Fruit fly (Drosophila melanogaster) whole organism, embryonic: ENCODE data around the gene SsRbeta.

ENCODE experiments used
- Bdp1 ChIP-seq: fragments of 200-800 bp; sonication (Bioruptor generic); optimal IDR thresholded peaks from 3 replicates; lab custom pipeline; 2016; ENCODE audit warnings: missing biosample characterization, missing genetic modification characterization
- CG10267 ChIP-seq: fragments of 200-800 bp; sonication (Bioruptor generic); optimal IDR thresholded peaks from 2 replicates; lab custom pipeline; 2018; ENCODE audit warnings: missing biosample characterization, mild to moderate bottlenecking, missing genetic modification characterization, moderate library complexity
- CG1233 ChIP-seq: fragments of 200-800 bp; sonication (Bioruptor generic); optimal IDR thresholded peaks from 4 replicates; lab custom pipeline; 2018; ENCODE audit warnings: missing biosample characterization, mild to moderate bottlenecking, missing genetic modification characterization
- CG13287 ChIP-seq: fragments of 200-800 bp; sonication (Bioruptor generic); IDR thresholded peaks from 2 replicates; pipeline ENCODE4 v1.3.6; 2022; ENCODE audit warnings: missing biosample characterization, missing genetic modification characterization; ENCODE audit not compliant: partially characterized antibody
- CG13424 ChIP-seq: fragments of 200-800 bp; sonication (Bioruptor generic); optimal IDR thresholded peaks from 2 replicates; lab custom pipeline; 2019; ENCODE audit warnings: missing biosample characterization, mild to moderate bottlenecking, missing genetic modification characterization, moderate library complexity
- CG15514 ChIP-seq: fragments of 200-800 bp; sonication (Bioruptor generic); optimal IDR thresholded peaks from 3 replicates; lab custom pipeline; 2017; ENCODE audit warnings: missing biosample characterization, missing genetic modification characterization, mild to moderate bottlenecking, moderate library complexity, missing genetic modification reagents
- CG17361 ChIP-seq: fragments of 200-800 bp; sonication (Bioruptor generic); IDR thresholded peaks from 3 replicates; pipeline ENCODE4 v1.3.6; 2022; ENCODE audit warnings: missing biosample characterization, missing genetic modification characterization
- CG2116 ChIP-seq: fragments of 200-800 bp; sonication (Bioruptor generic); optimal IDR thresholded peaks from 3 replicates; lab custom pipeline; 2018; ENCODE audit warnings: missing biosample characterization, mild to moderate bottlenecking, missing genetic modification characterization
- CG2202 ChIP-seq: fragments of 200-800 bp; sonication (Bioruptor generic); optimal IDR thresholded peaks from 2 replicates; lab custom pipeline; 2018; ENCODE audit warnings: missing biosample characterization, mild to moderate bottlenecking, missing genetic modification characterization
- CG30403 ChIP-seq: fragments of 200-800 bp; sonication (Bioruptor generic); optimal IDR thresholded peaks from 3 replicates; lab custom pipeline; 2016; ENCODE audit warnings: missing biosample characterization, missing genetic modification characterization
- CG30431 ChIP-seq: fragments of 200-800 bp; sonication (Bioruptor generic); optimal IDR thresholded peaks from 2 replicates; lab custom pipeline; 2017; ENCODE audit warnings: missing biosample characterization, missing genetic modification characterization
- CG3281 ChIP-seq: fragments of 200-800 bp; sonication (Bioruptor generic); optimal IDR thresholded peaks from 3 replicates; lab custom pipeline; 2017; ENCODE audit warnings: missing biosample characterization, mild to moderate bottlenecking, missing genetic modification characterization
- CG33557 ChIP-seq: fragments of 200-800 bp; sonication (Bioruptor generic); optimal IDR thresholded peaks from 2 replicates; lab custom pipeline; 2019; ENCODE audit warnings: missing biosample characterization, mild to moderate bottlenecking, missing genetic modification characterization, moderate library complexity
- CG3407 ChIP-seq: fragments of 200-800 bp; sonication (Bioruptor generic); optimal IDR thresholded peaks from 2 replicates; lab custom pipeline; 2018; ENCODE audit warnings: missing biosample characterization, mild to moderate bottlenecking, missing genetic modification characterization
- CG43689 ChIP-seq: fragments of 200-800 bp; sonication (Bioruptor generic); IDR thresholded peaks from 2 replicates; pipeline ENCODE4 v1.3.6; 2022; ENCODE audit warnings: missing biosample characterization, missing genetic modification characterization
- CG6254 ChIP-seq: fragments of 200-800 bp; sonication (Bioruptor generic); optimal IDR thresholded peaks from 3 replicates; lab custom pipeline; 2017; ENCODE audit warnings: mild to moderate bottlenecking, missing biosample characterization, missing genetic modification reagents, missing genetic modification characterization
- CG6765 ChIP-seq: fragments of 200-800 bp; sonication (Bioruptor generic); optimal IDR thresholded peaks from 3 replicates; lab custom pipeline; 2017; ENCODE audit warnings: missing biosample characterization, mild to moderate bottlenecking, missing genetic modification characterization
- CG6791 ChIP-seq: fragments of 200-800 bp; sonication (Bioruptor generic); IDR thresholded peaks from 3 replicates; pipeline ENCODE4 v1.3.6; 2022; ENCODE audit warnings: missing biosample characterization, missing genetic modification characterization; ENCODE audit not compliant: partially characterized antibody
- CG9215 ChIP-seq: fragments of 200-800 bp; sonication (Bioruptor generic); IDR thresholded peaks from 2 replicates; pipeline ENCODE4 v1.3.6; 2022; ENCODE audit warnings: missing biosample characterization, missing genetic modification characterization
- CG9437 ChIP-seq: fragments of 200-800 bp; sonication (Bioruptor generic); optimal IDR thresholded peaks from 2 replicates; lab custom pipeline; 2018; ENCODE audit warnings: missing biosample characterization, mild to moderate bottlenecking, missing genetic modification characterization
- D19A ChIP-seq: fragments of 200-800 bp; optimal IDR thresholded peaks from 3 replicates; lab custom pipeline; 2019; ENCODE audit warnings: missing biosample characterization, mild to moderate bottlenecking, missing genetic modification characterization, moderate library complexity
- Dad ChIP-seq: fragments of 200-800 bp; sonication (Bioruptor generic); optimal IDR thresholded peaks from 3 replicates; lab custom pipeline; 2016; ENCODE audit warnings: missing biosample characterization, missing genetic modification characterization
- E2f2 ChIP-seq: fragments of 200-800 bp; sonication (Bioruptor generic); IDR thresholded peaks from 2 replicates; pipeline ENCODE4 v1.3.6; 2022; ENCODE audit warnings: missing biosample characterization, missing genetic modification characterization
- Hand ChIP-seq: fragments of 200-800 bp; sonication (Bioruptor generic); optimal IDR thresholded peaks from 2 replicates; lab custom pipeline; 2017; ENCODE audit warnings: mild to moderate bottlenecking, missing biosample characterization, missing genetic modification reagents, missing genetic modification characterization
- Jarid2 ChIP-seq: fragments of 200-800 bp; sonication (Bioruptor generic); optimal IDR thresholded peaks from 3 replicates; lab custom pipeline; 2017; ENCODE audit warnings: mild to moderate bottlenecking, missing biosample characterization, missing genetic modification reagents, missing genetic modification characterization
- Lpt ChIP-seq: fragments of >200 bp; optimal IDR thresholded peaks from 2 replicates; lab custom pipeline; 2018; ENCODE audit warnings: missing biosample characterization, missing genetic modification characterization
- Med ChIP-seq: fragments of 200-800 bp; sonication (Bioruptor generic); peaks from one replicate; lab custom pipeline; 2016; ENCODE audit warnings: missing biosample characterization, missing genetic modification characterization, mild to moderate bottlenecking, inconsistent platforms, moderate library complexity
- Neu2 ChIP-seq: fragments of 200-800 bp; sonication (Bioruptor generic); optimal IDR thresholded peaks from 3 replicates; lab custom pipeline; 2016; ENCODE audit warnings: missing biosample characterization, missing genetic modification characterization, borderline replicate concordance
- Sin3A ChIP-seq: fragments of >200 bp; optimal IDR thresholded peaks from 2 replicates; lab custom pipeline; 2018
- Taf1 ChIP-seq: fragments of 200-800 bp; sonication (Bioruptor generic); IDR thresholded peaks from 2 replicates; pipeline ENCODE4 v1.3.6; 2022; ENCODE audit warnings: missing biosample characterization, missing genetic modification characterization
- Trl ChIP-seq, 3 experiments: fragments of >200 bp in 2 of 3; fragments of 200-800 bp in 1 of 3; sonication (Bioruptor generic) in 1 of 3; optimal IDR thresholded peaks; 2 replicates in 1 of 3; 3 replicates in 2 of 3; lab custom pipeline; 2016 to 2017; ENCODE audit warnings: missing biosample characterization in 1 of 3, missing genetic modification characterization in 1 of 3
- ab ChIP-seq: fragments of 200-800 bp; sonication (Bioruptor generic); optimal IDR thresholded peaks from 2 replicates; lab custom pipeline; 2016; ENCODE audit warnings: missing biosample characterization, missing genetic modification characterization
- br ChIP-seq: fragments of >200 bp; optimal IDR thresholded peaks from 2 replicates; lab custom pipeline; 2017
- bsh ChIP-seq, 2 experiments: fragments of 200-800 bp; sonication (Bioruptor generic); optimal IDR thresholded peaks; 2 replicates each; lab custom pipeline; 2017 to 2018; ENCODE audit warnings: mild to moderate bottlenecking in 2 of 2, missing biosample characterization in 2 of 2, missing genetic modification characterization in 2 of 2, moderate library complexity in 1 of 2
- ci ChIP-seq: fragments of 200-800 bp; sonication (Bioruptor generic); IDR thresholded peaks from 3 replicates; pipeline ENCODE4 v1.3.6; 2022; ENCODE audit warnings: missing biosample characterization, missing genetic modification characterization
- en ChIP-seq: fragments of 200-800 bp; sonication (Bioruptor generic); optimal IDR thresholded peaks from 2 replicates; lab custom pipeline; 2016; ENCODE audit warnings: missing biosample characterization, missing genetic modification characterization
- esg ChIP-seq: fragments of 200-800 bp; sonication (Bioruptor generic); conservative IDR thresholded peaks from 2 replicates; pipeline ENCODE4 v1.3.6; 2022; ENCODE audit warnings: missing biosample characterization, missing genetic modification characterization
- eyg ChIP-seq: fragments of 200-800 bp; sonication (Bioruptor generic); optimal IDR thresholded peaks from 3 replicates; lab custom pipeline; 2016; ENCODE audit warnings: missing biosample characterization, missing genetic modification characterization
- fd102C ChIP-seq: fragments of 200-800 bp; sonication (Bioruptor generic); optimal IDR thresholded peaks from 2 replicates; lab custom pipeline; 2018; ENCODE audit warnings: missing biosample characterization, mild to moderate bottlenecking, missing genetic modification characterization, moderate library complexity
- fd64A ChIP-seq: fragments of 200-800 bp; sonication (Bioruptor generic); optimal IDR thresholded peaks from 3 replicates; lab custom pipeline; 2018; ENCODE audit warnings: missing biosample characterization, mild to moderate bottlenecking, missing genetic modification characterization
- fu2 ChIP-seq: fragments of 200-800 bp; sonication (Bioruptor generic); optimal IDR thresholded peaks from 2 replicates; lab custom pipeline; 2016; ENCODE audit warnings: missing biosample characterization, missing genetic modification characterization
- her ChIP-seq: fragments of 200-800 bp; sonication (Bioruptor generic); optimal IDR thresholded peaks from 2 replicates; lab custom pipeline; 2016; ENCODE audit warnings: missing biosample characterization, missing genetic modification characterization
- hkb ChIP-seq, 2 experiments: fragments of 200-800 bp in 1 of 2; fragments of >200 bp in 1 of 2; sonication (Bioruptor generic) in 1 of 2; IDR thresholded peaks in 1 of 2; optimal IDR thresholded peaks in 1 of 2; 2 replicates each; pipeline versions ENCODE4 v1.3.6 to Lab custom; 2017 to 2022; ENCODE audit warnings: missing biosample characterization in 1 of 2, missing genetic modification characterization in 1 of 2
- p53 ChIP-seq: fragments of 200-800 bp; sonication (Bioruptor generic); optimal IDR thresholded peaks from 2 replicates; lab custom pipeline; 2016; ENCODE audit warnings: missing biosample characterization, missing genetic modification characterization
- pita ChIP-seq: fragments of 200-800 bp; sonication (Bioruptor generic); optimal IDR thresholded peaks from 2 replicates; lab custom pipeline; 2017; ENCODE audit warnings: missing biosample characterization, mild to moderate bottlenecking, missing genetic modification characterization
- seq ChIP-seq: fragments of 200-800 bp; sonication (Bioruptor generic); IDR thresholded peaks from 2 replicates; pipeline ENCODE4 v1.3.6; 2022; ENCODE audit warnings: missing biosample characterization, missing genetic modification characterization
- tio ChIP-seq: fragments of 200-800 bp; sonication (Bioruptor generic); optimal IDR thresholded peaks from 2 replicates; lab custom pipeline; 2017; ENCODE audit warnings: missing biosample characterization, missing genetic modification characterization, inconsistent platforms
- trh ChIP-seq: fragments of 200-800 bp; sonication (Bioruptor generic); optimal IDR thresholded peaks from 2 replicates; lab custom pipeline; 2016; ENCODE audit warnings: missing biosample characterization, missing genetic modification characterization
- unpg ChIP-seq: fragments of 200-800 bp; sonication (Bioruptor generic); optimal IDR thresholded peaks from 3 replicates; lab custom pipeline; 2018; ENCODE audit warnings: missing biosample characterization, mild to moderate bottlenecking, missing genetic modification characterization, moderate library complexity
- wek ChIP-seq: fragments of 200-800 bp; sonication (Bioruptor generic); optimal IDR thresholded peaks from 3 replicates; lab custom pipeline; 2018; ENCODE audit warnings: missing biosample characterization, mild to moderate bottlenecking, missing genetic modification characterization, moderate library complexity
- zf30C ChIP-seq: fragments of 200-800 bp; sonication (Bioruptor generic); optimal IDR thresholded peaks from 3 replicates; lab custom pipeline; 2018; ENCODE audit warnings: missing biosample characterization, mild to moderate bottlenecking, missing genetic modification characterization

SsRbeta gene

dm6 chr3L:16147819-16148236 is 18.4 kb downstream of the SsRbeta start (continued):
- no peak for TF ChIP-seq en (GFP tag; lab: Kevin White, UChicago)
- no peak for TF ChIP-seq trh (GFP tag; lab: Kevin White, UChicago)
- no peak for TF ChIP-seq D19A (tag; lab: Kevin White, UChicago)
- TF ChIP-seq CG3281 = peak; percentile 57
- TF ChIP-seq hkb (optimal IDR thresholded peaks at IDR 0.05; lab: Kevin White, UChicago) = no peak
- TF ChIP-seq hkb (GFP tag; IDR thresholded peaks at IDR 0.05; lab: Robert Waterston, UW) = no peak
- TF ChIP-seq CG6765 (GFP tag; lab: Kevin White, UChicago) = peak; percentile 6
- TF ChIP-seq CG30431 (GFP tag; lab: Kevin White, UChicago) = no peak
- no peak for TF ChIP-seq Neu2
- no peak for TF ChIP-seq CG2202
- no peak for TF ChIP-seq Jarid2 (GFP tag; lab: Kevin White, UChicago)
- TF ChIP-seq wek (GFP tag; lab: Kevin White, UChicago) = no peak
- TF ChIP-seq CG10267 (tag; lab: Kevin White, UChicago) = no peak
- TF ChIP-seq p53 (GFP tag; lab: Kevin White, UChicago) = no peak
- TF ChIP-seq zf30C (GFP tag; lab: Kevin White, UChicago) = no peak
- TF ChIP-seq CG33557 (GFP tag; lab: Kevin White, UChicago) = no peak
- TF ChIP-seq Dad (GFP tag; lab: Kevin White, UChicago) = no peak
- TF ChIP-seq E2f2 = 0 out of 2 replicates have a peak, but pooled peaks have one; percentile 9
- no peak for TF ChIP-seq her (GFP tag; lab: Kevin White, UChicago)
- peak; percentile 53 for TF ChIP-seq Hand (GFP tag; lab: Kevin White, UChicago)
- no peak for TF ChIP-seq ab (GFP tag; lab: Kevin White, UChicago)
- peak; percentile 37 for TF ChIP-seq CG1233 (GFP tag; lab: Kevin White, UChicago)
- TF ChIP-seq CG2116 (GFP tag; lab: Kevin White, UChicago) = no peak
- TF ChIP-seq Med = peak; percentile 77
- no peak for TF ChIP-seq Taf1
- TF ChIP-seq fd102C (GFP tag; lab: Kevin White, UChicago) = no peak
- no peak for TF ChIP-seq Lpt
- TF ChIP-seq CG15514 = peak; percentile 17
- no peak for TF ChIP-seq seq (GFP tag; lab: Robert Waterston, UW)
- no peak for TF ChIP-seq unpg (GFP tag; lab: Kevin White, UChicago)
- no peak for TF ChIP-seq Sin3A (lab: Kevin White, UChicago)
- no peak for TF ChIP-seq CG43689 (GFP tag; lab: Robert Waterston, UW)
- peak; percentile 8; the same call in 1 of the 2 replicates for TF ChIP-seq CG9215 (GFP tag; lab: Robert Waterston, UW)
- TF ChIP-seq CG30403 = peak; percentile 56
- TF ChIP-seq fd64A (GFP tag; lab: Kevin White, UChicago) = no peak
- TF ChIP-seq Bdp1 (GFP tag; lab: Kevin White, UChicago) = no peak
- TF ChIP-seq CG13287 (GFP tag; lab: Robert Waterston, UW) = no peak
- TF ChIP-seq esg (GFP tag; lab: Robert Waterston, UW) = no peak
- TF ChIP-seq bsh (GFP tag; optimal IDR thresholded peaks at IDR 0.05; lab: Kevin White, UChicago) = no peak
- TF ChIP-seq fu2 (GFP tag; lab: Kevin White, UChicago) = peak; percentile 14
- TF ChIP-seq CG17361 (GFP tag; lab: Robert Waterston, UW) = peak; percentile 64; the same call in 2 of the 3 replicates
- TF ChIP-seq Trl (optimal IDR thresholded peaks at IDR 0.05; lab: Kevin White, UChicago) = no peak
- no peak for TF ChIP-seq Trl (GFP tag; optimal IDR thresholded peaks at IDR 0.05; lab: Kevin White, UChicago)
- no peak for TF ChIP-seq pita (GFP tag; lab: Kevin White, UChicago)
- TF ChIP-seq eyg (GFP tag; lab: Kevin White, UChicago) = no peak
- no peak for TF ChIP-seq br (lab: Kevin White, UChicago)
- peak; percentile 37 for TF ChIP-seq CG9437 (GFP tag; lab: Kevin White, UChicago)
- no peak for TF ChIP-seq CG3407 (GFP tag; lab: Kevin White, UChicago)
- no peak for TF ChIP-seq ci
- TF ChIP-seq CG6254 (GFP tag; lab: Kevin White, UChicago) = no peak
- TF ChIP-seq CG6791 (GFP tag; lab: Robert Waterston, UW) = no peak
- TF ChIP-seq CG13424 (tag; lab: Kevin White, UChicago) = peak; percentile 46
- TF ChIP-seq tio (GFP tag; lab: Kevin White, UChicago) = peak; percentile 22
